Worm (Caenorhabditis elegans) whole organism, L3 larva: ENCODE measurements around the gene F55C9.5.

Experiments
- elt-1 ChIP-seq: fragments of 150-350 bp; optimal IDR thresholded peaks from 2 replicates; lab custom pipeline; 2014; ENCODE audit warnings: missing biosample characterization, missing genetic modification characterization
- nfya-1 ChIP-seq: sonication (generic microtip); optimal IDR thresholded peaks from 2 replicates; lab custom pipeline; 2017; ENCODE audit warnings: missing genetic modification characterization, mild to moderate bottlenecking, missing compliant biosample characterization, antibody characterized with exemption, moderate library complexity; ENCODE audit not compliant: insufficient read depth
- nhr-11 ChIP-seq: fragments of 150-350 bp; optimal IDR thresholded peaks from 2 replicates; lab custom pipeline; 2014; ENCODE audit warnings: missing biosample characterization, missing genetic modification characterization

DNA sequence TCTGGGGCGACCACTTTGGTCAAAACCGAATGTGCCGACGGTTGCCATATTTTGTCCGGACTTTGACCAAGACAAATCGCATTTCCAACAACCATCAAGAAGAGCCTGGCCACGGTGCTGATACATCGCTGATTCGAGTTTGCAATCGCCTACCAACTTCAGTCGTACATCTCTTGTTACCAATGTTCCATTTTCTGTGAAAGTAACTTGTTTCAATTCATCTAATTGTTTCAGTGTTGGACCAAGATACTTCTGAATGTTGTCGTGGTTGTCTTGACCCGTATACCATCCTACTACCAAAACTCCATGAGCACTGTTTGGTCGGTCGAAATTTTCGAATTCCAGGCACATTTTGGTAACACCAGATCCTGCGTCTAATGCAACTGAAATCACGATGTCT lies 32.5 kb upstream of the F55C9.5 start:
- no peak for TF ChIP-seq nfya-1 (tag; lab: Kevin White, UChicago)
- TF ChIP-seq elt-1 (tag; lab: Kevin White, UChicago) = no peak
- TF ChIP-seq nhr-11 (tag; lab: Kevin White, UChicago) = no peak
